Fruit fly (Drosophila melanogaster) whole organism, embryonic: ENCODE data around the gene CG31515.

Source experiments
- CG10979 ChIP-seq: fragments of 200-800 bp; sonication (Bioruptor generic); optimal IDR thresholded peaks from 2 replicates; lab custom pipeline; 2018; ENCODE audit warnings: missing biosample characterization, mild to moderate bottlenecking, missing genetic modification characterization, moderate library complexity
- CG11695 ChIP-seq: fragments of 200-800 bp; sonication (Bioruptor generic); IDR thresholded peaks from 3 replicates; pipeline ENCODE4 v1.3.6; 2022; ENCODE audit warnings: missing biosample characterization, missing genetic modification characterization
- CG13296 ChIP-seq: fragments of 200-800 bp; sonication (Bioruptor generic); optimal IDR thresholded peaks from 3 replicates; lab custom pipeline; 2018; ENCODE audit warnings: missing biosample characterization, mild to moderate bottlenecking, missing genetic modification characterization
- CG14710 ChIP-seq: fragments of 200-800 bp; sonication (Bioruptor generic); optimal IDR thresholded peaks from 3 replicates; lab custom pipeline; 2019; ENCODE audit warnings: missing biosample characterization, mild to moderate bottlenecking, missing genetic modification characterization, moderate library complexity
- CG15514 ChIP-seq: fragments of 200-800 bp; sonication (Bioruptor generic); optimal IDR thresholded peaks from 3 replicates; lab custom pipeline; 2017; ENCODE audit warnings: missing biosample characterization, missing genetic modification characterization, mild to moderate bottlenecking, moderate library complexity, missing genetic modification reagents
- CG1647 ChIP-seq: fragments of 200-800 bp; sonication (Bioruptor generic); optimal IDR thresholded peaks from 3 replicates; lab custom pipeline; 2016; ENCODE audit warnings: missing biosample characterization, missing genetic modification characterization
- CG16813 ChIP-seq: fragments of 200-800 bp; sonication (Bioruptor generic); IDR thresholded peaks from 3 replicates; pipeline ENCODE4 v1.3.6; 2022; ENCODE audit warnings: missing biosample characterization, missing genetic modification characterization; ENCODE audit not compliant: partially characterized antibody
- CG16815 ChIP-seq: fragments of 200-800 bp; sonication (Bioruptor generic); optimal IDR thresholded peaks from 3 replicates; lab custom pipeline; 2017; ENCODE audit warnings: missing biosample characterization, mild to moderate bottlenecking, missing genetic modification characterization
- CG17829 ChIP-seq: fragments of 200-800 bp; optimal IDR thresholded peaks from 2 replicates; lab custom pipeline; 2019; ENCODE audit warnings: missing biosample characterization, mild to moderate bottlenecking, missing genetic modification characterization, moderate library complexity
- CG18262 ChIP-seq: fragments of 200-800 bp; optimal IDR thresholded peaks from 3 replicates; lab custom pipeline; 2019; ENCODE audit warnings: missing biosample characterization, mild to moderate bottlenecking, missing genetic modification characterization, moderate library complexity
- CG2202 ChIP-seq: fragments of 200-800 bp; sonication (Bioruptor generic); optimal IDR thresholded peaks from 2 replicates; lab custom pipeline; 2018; ENCODE audit warnings: missing biosample characterization, mild to moderate bottlenecking, missing genetic modification characterization
- CG30403 ChIP-seq: fragments of 200-800 bp; sonication (Bioruptor generic); optimal IDR thresholded peaks from 3 replicates; lab custom pipeline; 2016; ENCODE audit warnings: missing biosample characterization, missing genetic modification characterization
- CG31365 ChIP-seq: fragments of 200-800 bp; sonication (Bioruptor generic); optimal IDR thresholded peaks from 2 replicates; lab custom pipeline; 2018; ENCODE audit warnings: missing biosample characterization, mild to moderate bottlenecking, missing genetic modification characterization
- CG4360 ChIP-seq: fragments of 200-800 bp; sonication (Bioruptor generic); IDR thresholded peaks from 2 replicates; pipeline ENCODE4 v1.3.6; 2022; ENCODE audit warnings: missing biosample characterization, missing genetic modification characterization
- CG4617 ChIP-seq: fragments of 200-800 bp; sonication (Bioruptor generic); optimal IDR thresholded peaks from 3 replicates; lab custom pipeline; 2016; ENCODE audit warnings: missing biosample characterization, missing genetic modification characterization, borderline replicate concordance
- CG4820 ChIP-seq: fragments of 200-800 bp; sonication (Bioruptor generic); optimal IDR thresholded peaks from 3 replicates; lab custom pipeline; 2016; ENCODE audit warnings: missing biosample characterization, missing genetic modification characterization
- CG7786 ChIP-seq: fragments of 200-800 bp; sonication (Bioruptor generic); optimal IDR thresholded peaks from 2 replicates; lab custom pipeline; 2016; ENCODE audit warnings: missing biosample characterization, missing genetic modification characterization
- CG8089 ChIP-seq: fragments of 200-800 bp; sonication (Bioruptor generic); optimal IDR thresholded peaks from 3 replicates; lab custom pipeline; 2016; ENCODE audit warnings: missing biosample characterization, missing genetic modification characterization
- CHES-1-like ChIP-seq: fragments of 200-800 bp; sonication (Bioruptor generic); optimal IDR thresholded peaks from 2 replicates; lab custom pipeline; 2016; ENCODE audit warnings: missing biosample characterization, missing genetic modification characterization
- Dip2 ChIP-seq: fragments of 200-800 bp; sonication (Bioruptor generic); IDR thresholded peaks from 2 replicates; pipeline ENCODE4 v1.3.6; 2022; ENCODE audit warnings: missing biosample characterization, missing genetic modification characterization
- Dref ChIP-seq: fragments of 200-800 bp; sonication (Bioruptor generic); IDR thresholded peaks from 2 replicates; pipeline ENCODE4 v1.3.6; 2022; ENCODE audit warnings: missing biosample characterization, missing genetic modification characterization
- Eip74EF ChIP-seq, 2 experiments: fragments of 200-800 bp in 1 of 2; fragments of >200 bp in 1 of 2; sonication (Bioruptor generic) in 1 of 2; optimal IDR thresholded peaks; 2 replicates each; lab custom pipeline; 2017 to 2019; ENCODE audit warnings: missing biosample characterization in 2 of 2, missing genetic modification characterization in 2 of 2, mild to moderate bottlenecking in 1 of 2, moderate library complexity in 1 of 2
- Fer1 ChIP-seq: fragments of 200-800 bp; sonication (Bioruptor generic); optimal IDR thresholded peaks from 2 replicates; lab custom pipeline; 2017; ENCODE audit warnings: missing biosample characterization, mild to moderate bottlenecking, missing genetic modification characterization
- GATAe ChIP-seq: fragments of 200-800 bp; sonication (Bioruptor generic); conservative IDR thresholded peaks from 2 replicates; pipeline ENCODE4 v1.3.6; 2022; ENCODE audit warnings: missing biosample characterization, missing genetic modification characterization
- Lpt ChIP-seq: fragments of >200 bp; optimal IDR thresholded peaks from 2 replicates; lab custom pipeline; 2018; ENCODE audit warnings: missing biosample characterization, missing genetic modification characterization
- Myb ChIP-seq: fragments of 200-800 bp; sonication (Bioruptor generic); optimal IDR thresholded peaks from 2 replicates; lab custom pipeline; 2016; ENCODE audit warnings: missing biosample characterization, missing genetic modification characterization
- NC2α ChIP-seq: fragments of 200-800 bp; sonication (Bioruptor generic); optimal IDR thresholded peaks from 2 replicates; lab custom pipeline; 2016; ENCODE audit warnings: missing biosample characterization, missing genetic modification characterization
- NK7.1 ChIP-seq: fragments of 200-800 bp; sonication (Bioruptor generic); optimal IDR thresholded peaks from 3 replicates; lab custom pipeline; 2016; ENCODE audit warnings: missing biosample characterization, missing genetic modification characterization
- Ptx1 ChIP-seq: fragments of 200-800 bp; sonication (Bioruptor generic); IDR thresholded peaks from 2 replicates; pipeline ENCODE4 v1.3.6; 2022; ENCODE audit warnings: missing biosample characterization, missing genetic modification characterization
- Scr ChIP-seq: fragments of 200-800 bp; sonication (Bioruptor generic); IDR thresholded peaks from 2 replicates; pipeline ENCODE4 v1.3.6; 2022; ENCODE audit warnings: missing biosample characterization, missing genetic modification characterization; ENCODE audit not compliant: partially characterized antibody
- Sox102F ChIP-seq: fragments of 200-800 bp; sonication (Bioruptor generic); optimal IDR thresholded peaks from 2 replicates; lab custom pipeline; 2018; ENCODE audit warnings: missing biosample characterization, mild to moderate bottlenecking, missing genetic modification characterization, moderate library complexity
- aop ChIP-seq: fragments of 200-800 bp; sonication (Bioruptor generic); IDR thresholded peaks from 2 replicates; pipeline ENCODE4 v1.3.6; 2022; ENCODE audit warnings: missing biosample characterization, missing genetic modification characterization
- cwo ChIP-seq: fragments of 200-800 bp; sonication (Bioruptor generic); optimal IDR thresholded peaks from 3 replicates; lab custom pipeline; 2017; ENCODE audit warnings: missing biosample characterization, missing genetic modification characterization, mild to moderate bottlenecking, moderate library complexity, missing genetic modification reagents
- dimm ChIP-seq: fragments of 200-800 bp; sonication (Bioruptor generic); IDR thresholded peaks from 2 replicates; pipeline ENCODE4 v1.3.6; 2022; ENCODE audit warnings: missing biosample characterization, missing genetic modification characterization
- emc ChIP-seq: fragments of 200-800 bp; sonication (Bioruptor generic); optimal IDR thresholded peaks from 2 replicates; lab custom pipeline; 2016; ENCODE audit warnings: missing biosample characterization, missing genetic modification characterization
- eyg ChIP-seq: fragments of 200-800 bp; sonication (Bioruptor generic); optimal IDR thresholded peaks from 3 replicates; lab custom pipeline; 2016; ENCODE audit warnings: missing biosample characterization, missing genetic modification characterization
- fd3F ChIP-seq: fragments of 200-800 bp; sonication (Bioruptor generic); optimal IDR thresholded peaks from 2 replicates; lab custom pipeline; 2018; ENCODE audit warnings: missing biosample characterization, mild to moderate bottlenecking, missing genetic modification characterization, moderate library complexity
- gt ChIP-seq: fragments of 200-800 bp; sonication (Bioruptor generic); IDR thresholded peaks from 2 replicates; pipeline ENCODE4 v1.3.6; 2022; ENCODE audit warnings: missing biosample characterization, missing genetic modification characterization
- mam ChIP-seq: fragments of 200-800 bp; sonication (Bioruptor generic); optimal IDR thresholded peaks from 3 replicates; lab custom pipeline; 2016; ENCODE audit warnings: missing biosample characterization, missing genetic modification characterization
- mld ChIP-seq: fragments of 200-800 bp; sonication (Bioruptor generic); IDR thresholded peaks from 3 replicates; pipeline ENCODE4 v1.3.6; 2022; ENCODE audit warnings: missing biosample characterization, missing genetic modification characterization; ENCODE audit not compliant: partially characterized antibody
- nerfin-1 ChIP-seq: fragments of 200-800 bp; sonication (Bioruptor generic); optimal IDR thresholded peaks from 3 replicates; lab custom pipeline; 2019; ENCODE audit warnings: missing biosample characterization, mild to moderate bottlenecking, missing genetic modification characterization, moderate library complexity
- pum ChIP-seq: fragments of 200-800 bp; sonication (Bioruptor generic); optimal IDR thresholded peaks from 2 replicates; lab custom pipeline; 2016; ENCODE audit warnings: missing biosample characterization, missing genetic modification characterization
- sens ChIP-seq: fragments of 200-800 bp; sonication (Bioruptor generic); peaks from one replicate; lab custom pipeline; 2016; ENCODE audit warnings: missing biosample characterization, missing genetic modification characterization
- slou ChIP-seq: fragments of 200-800 bp; sonication (Bioruptor generic); optimal IDR thresholded peaks from 3 replicates; lab custom pipeline; 2016; ENCODE audit warnings: missing biosample characterization, missing genetic modification characterization
- tin ChIP-seq: fragments of 200-800 bp; sonication (Bioruptor generic); optimal IDR thresholded peaks from 3 replicates; lab custom pipeline; 2016; ENCODE audit warnings: missing biosample characterization, missing genetic modification characterization
- tio ChIP-seq: fragments of 200-800 bp; sonication (Bioruptor generic); optimal IDR thresholded peaks from 2 replicates; lab custom pipeline; 2017; ENCODE audit warnings: missing biosample characterization, missing genetic modification characterization, inconsistent platforms
- ttk ChIP-seq: fragments of 200-800 bp; sonication (Bioruptor generic); IDR thresholded peaks from 2 replicates; pipeline ENCODE4 v2.1.2; 2022; ENCODE audit warnings: missing biosample characterization, missing genetic modification characterization
- usp ChIP-seq: fragments of >200 bp; optimal IDR thresholded peaks from 2 replicates; lab custom pipeline; 2017; ENCODE audit warnings: missing biosample characterization, missing genetic modification characterization
- wek ChIP-seq: fragments of 200-800 bp; sonication (Bioruptor generic); optimal IDR thresholded peaks from 3 replicates; lab custom pipeline; 2018; ENCODE audit warnings: missing biosample characterization, mild to moderate bottlenecking, missing genetic modification characterization, moderate library complexity

CG31515 gene

dm6 chr3R:23355829-23356738, 32.6 kb downstream of the CG31515 start, which contains the start of the genes ATPsynCF6 and Sec13 (continued):
- TF ChIP-seq Scr (GFP tag; lab: Robert Waterston, UW) (peak; percentile 94), Ptx1 (peak; percentile 66), CG4820 (GFP tag; lab: Kevin White, UChicago) (peak; percentile 71), CG2202 (tag; lab: Kevin White, UChicago) (no peak), ttk (GFP tag; lab: Robert Waterston, UW) (no peak), CG7786 (GFP tag; lab: Kevin White, UChicago) (no peak), wek (peak; percentile 93), CG31365 (tag; lab: Kevin White, UChicago) (no peak), tin (GFP tag; lab: Kevin White, UChicago) (peak; percentile 57), dimm (no peak), CG10979 (tag; lab: Kevin White, UChicago) (peak; percentile 46), CG1647 (GFP tag; lab: Kevin White, UChicago) (no peak), gt (GFP tag; lab: Robert Waterston, UW) (no peak), eyg (GFP tag; lab: Kevin White, UChicago) (no peak), CG11695 (GFP tag; lab: Robert Waterston, UW) (0 out of 3 replicates have a peak, but pooled peaks have one; percentile 54), Dip2 (GFP tag; lab: Robert Waterston, UW) (no peak), CHES-1-like (GFP tag; lab: Kevin White, UChicago) (no peak), Sox102F (GFP tag; lab: Kevin White, UChicago) (peak; percentile 29), CG18262 (tag; lab: Kevin White, UChicago) (peak; percentile 44), fd3F (GFP tag; lab: Kevin White, UChicago) (no peak), nerfin-1 (peak; percentile 44), CG8089 (GFP tag; lab: Kevin White, UChicago) (no peak), Dref (GFP tag; lab: Robert Waterston, UW) (peak; percentile 32; the same call in 1 of the 2 replicates), CG4360 (GFP tag; lab: Robert Waterston, UW) (no peak), Myb (GFP tag; lab: Kevin White, UChicago) (peak; percentile 13), NK7.1 (GFP tag; lab: Kevin White, UChicago) (peak; percentile 2), Eip74EF (GFP tag; optimal IDR thresholded peaks at IDR 0.05; lab: Kevin White, UChicago) (no peak), mld (GFP tag; lab: Robert Waterston, UW) (peak; percentile 86), aop (no peak), CG30403 (GFP tag; lab: Kevin White, UChicago) (peak; percentile 69), Lpt (GFP tag; lab: Kevin White, UChicago) (no peak), NC2α (GFP tag; lab: Kevin White, UChicago) (no peak), sens (GFP tag; lab: Kevin White, UChicago) (peak; percentile 92), mam (GFP tag; lab: Kevin White, UChicago) (peak; percentile 39), usp (no peak), CG16813 (GFP tag; lab: Robert Waterston, UW) (peak; percentile 96), pum (GFP tag; lab: Kevin White, UChicago) (peak; percentile 1), Fer1 (GFP tag; lab: Kevin White, UChicago) (peak; percentile 44), CG13296 (GFP tag; lab: Kevin White, UChicago) (peak; percentile 50), CG14710 (tag; lab: Kevin White, UChicago) (peak; percentile 76), emc (GFP tag; lab: Kevin White, UChicago) (no peak), CG16815 (no peak), CG17829 (peak; percentile 52), tio (GFP tag; lab: Kevin White, UChicago) (no peak), GATAe (GFP tag; lab: Robert Waterston, UW) (no peak), slou (peak; percentile 42), cwo (GFP tag; lab: Kevin White, UChicago) (peak; percentile 33), CG15514 (GFP tag; lab: Kevin White, UChicago) (peak; percentile 53), CG4617 (GFP tag; lab: Kevin White, UChicago) (peak; percentile 54)
